Fruit fly (Drosophila melanogaster) whole organism, prepupa: ENCODE measurements around the gene vito.

ENCODE experiments used
- Blimp-1 ChIP-seq: fragments of 200-800 bp; sonication (Bioruptor generic); optimal IDR thresholded peaks from 3 replicates; lab custom pipeline; 2017; ENCODE audit warnings: missing biosample characterization, missing genetic modification characterization, mild to moderate bottlenecking, moderate library complexity, missing genetic modification reagents
- CG10669 ChIP-seq: fragments of 200-800 bp; sonication (Bioruptor generic); optimal IDR thresholded peaks from 3 replicates; lab custom pipeline; 2018; ENCODE audit warnings: missing biosample characterization, mild to moderate bottlenecking, missing genetic modification characterization, moderate library complexity
- CG11294 ChIP-seq: fragments of 200-800 bp; sonication (Bioruptor generic); IDR thresholded peaks from 2 replicates; pipeline ENCODE4 v1.3.6; 2022; ENCODE audit warnings: missing biosample characterization, missing genetic modification characterization
- CG11902 ChIP-seq: fragments of 200-800 bp; sonication (Bioruptor generic); optimal IDR thresholded peaks from 3 replicates; lab custom pipeline; 2016; ENCODE audit warnings: missing biosample characterization, missing genetic modification characterization
- CG15336 ChIP-seq: fragments of 200-800 bp; sonication (Bioruptor generic); IDR thresholded peaks from 2 replicates; pipeline ENCODE4 v1.3.6; 2022; ENCODE audit warnings: missing biosample characterization, missing genetic modification characterization
- CG1621 ChIP-seq: fragments of 200-800 bp; sonication (Bioruptor generic); optimal IDR thresholded peaks from 3 replicates; lab custom pipeline; 2018; ENCODE audit warnings: missing biosample characterization, mild to moderate bottlenecking, missing genetic modification characterization
- CG16779 ChIP-seq: fragments of 200-800 bp; sonication (Bioruptor generic); optimal IDR thresholded peaks from 3 replicates; lab custom pipeline; 2017; ENCODE audit warnings: missing biosample characterization, mild to moderate bottlenecking, missing genetic modification characterization
- CG3032 ChIP-seq: fragments of 200-800 bp; optimal IDR thresholded peaks from 2 replicates; lab custom pipeline; 2019; ENCODE audit warnings: missing biosample characterization, mild to moderate bottlenecking, missing genetic modification characterization, moderate library complexity
- CG31627 ChIP-seq: fragments of 200-800 bp; sonication (Bioruptor generic); optimal IDR thresholded peaks from 3 replicates; lab custom pipeline; 2016; ENCODE audit warnings: missing biosample characterization, missing genetic modification characterization
- CG32006 ChIP-seq: fragments of 200-800 bp; sonication (Bioruptor generic); optimal IDR thresholded peaks from 3 replicates; lab custom pipeline; 2017; ENCODE audit warnings: missing biosample characterization, mild to moderate bottlenecking, missing genetic modification characterization
- CG34406 ChIP-seq: fragments of 200-800 bp; sonication (Bioruptor generic); optimal IDR thresholded peaks from 3 replicates; lab custom pipeline; 2016; ENCODE audit warnings: missing biosample characterization, missing genetic modification characterization
- CG4318 ChIP-seq: fragments of 200-800 bp; sonication (Bioruptor generic); optimal IDR thresholded peaks from 3 replicates; lab custom pipeline; 2017; ENCODE audit warnings: missing biosample characterization, mild to moderate bottlenecking, missing genetic modification characterization
- CG6163 ChIP-seq: fragments of 200-800 bp; sonication (Bioruptor generic); IDR thresholded peaks from 3 replicates; pipeline ENCODE4 v1.3.6; 2022; ENCODE audit warnings: missing biosample characterization, missing genetic modification characterization
- CG6276 ChIP-seq: fragments of 200-800 bp; sonication (Bioruptor generic); optimal IDR thresholded peaks from 2 replicates; lab custom pipeline; 2017; ENCODE audit warnings: missing biosample characterization, mild to moderate bottlenecking, missing genetic modification characterization
- CG6808 ChIP-seq: fragments of 200-800 bp; sonication (Bioruptor generic); optimal IDR thresholded peaks from 3 replicates; lab custom pipeline; 2017; ENCODE audit warnings: missing biosample characterization, missing genetic modification characterization, mild to moderate bottlenecking, moderate library complexity, missing genetic modification reagents
- CG7368 ChIP-seq: fragments of 200-800 bp; sonication (Bioruptor generic); optimal IDR thresholded peaks from 3 replicates; lab custom pipeline; 2016; ENCODE audit warnings: missing biosample characterization, missing genetic modification characterization
- CG8119 ChIP-seq: fragments of 200-800 bp; sonication (Bioruptor generic); IDR thresholded peaks from 3 replicates; pipeline ENCODE4 v1.3.6; 2022; ENCODE audit warnings: missing biosample characterization, missing genetic modification characterization
- CG8632 ChIP-seq: fragments of 200-800 bp; sonication (Bioruptor generic); optimal IDR thresholded peaks from 3 replicates; lab custom pipeline; 2016; ENCODE audit warnings: missing biosample characterization, missing genetic modification characterization
- CG9139 ChIP-seq: fragments of 200-800 bp; sonication (Bioruptor generic); optimal IDR thresholded peaks from 3 replicates; lab custom pipeline; 2017; ENCODE audit warnings: missing biosample characterization, mild to moderate bottlenecking, missing genetic modification characterization
- Eip75B ChIP-seq: fragments of 200-800 bp; sonication (Bioruptor generic); optimal IDR thresholded peaks from 3 replicates; lab custom pipeline; 2016; ENCODE audit warnings: missing biosample characterization, missing genetic modification characterization
- Eip78C ChIP-seq: fragments of 200-800 bp; sonication (Bioruptor generic); peaks from one replicate; lab custom pipeline; 2016; ENCODE audit warnings: missing biosample characterization, missing genetic modification characterization
- Gug ChIP-seq: fragments of 200-800 bp; sonication (Bioruptor generic); IDR thresholded peaks from 2 replicates; pipeline ENCODE4 v1.3.6; 2022; ENCODE audit warnings: missing biosample characterization, missing genetic modification characterization
- Hr4 ChIP-seq: fragments of 200-800 bp; sonication (Bioruptor generic); optimal IDR thresholded peaks from 3 replicates; lab custom pipeline; 2016; ENCODE audit warnings: missing biosample characterization, missing genetic modification characterization
- Lpt ChIP-seq: fragments of 200-800 bp; sonication (Bioruptor generic); optimal IDR thresholded peaks from 3 replicates; lab custom pipeline; 2016; ENCODE audit warnings: missing biosample characterization, missing genetic modification characterization
- Met ChIP-seq: fragments of 200-800 bp; sonication (Bioruptor generic); optimal IDR thresholded peaks from 3 replicates; lab custom pipeline; 2016; ENCODE audit warnings: missing biosample characterization, missing genetic modification characterization
- OdsH ChIP-seq: fragments of 200-800 bp; sonication (Bioruptor generic); optimal IDR thresholded peaks from 3 replicates; lab custom pipeline; 2016; ENCODE audit warnings: missing biosample characterization, missing genetic modification characterization
- Smox ChIP-seq: fragments of 200-800 bp; sonication (Bioruptor generic); optimal IDR thresholded peaks from 3 replicates; lab custom pipeline; 2016; ENCODE audit warnings: missing biosample characterization, missing genetic modification characterization
- Sox102F ChIP-seq: fragments of 200-800 bp; sonication (Bioruptor generic); optimal IDR thresholded peaks from 2 replicates; lab custom pipeline; 2016; ENCODE audit warnings: missing biosample characterization, mild to moderate bottlenecking, missing genetic modification characterization
- Sox14 ChIP-seq: fragments of 200-800 bp; sonication (Bioruptor generic); optimal IDR thresholded peaks from 3 replicates; lab custom pipeline; 2016; ENCODE audit warnings: missing biosample characterization, missing genetic modification characterization
- Sox15 ChIP-seq: fragments of 200-800 bp; sonication (Bioruptor generic); optimal IDR thresholded peaks from 3 replicates; lab custom pipeline; 2016; ENCODE audit warnings: missing biosample characterization, missing genetic modification characterization
- acj6 ChIP-seq: fragments of 200-800 bp; sonication (Bioruptor generic); optimal IDR thresholded peaks from 3 replicates; lab custom pipeline; 2016; ENCODE audit warnings: missing biosample characterization, missing genetic modification characterization
- cyc ChIP-seq: fragments of 200-800 bp; sonication (Bioruptor generic); optimal IDR thresholded peaks from 3 replicates; lab custom pipeline; 2016; ENCODE audit warnings: missing biosample characterization, missing genetic modification characterization
- dac ChIP-seq: fragments of 200-800 bp; sonication (Bioruptor generic); optimal IDR thresholded peaks from 2 replicates; lab custom pipeline; 2017; ENCODE audit warnings: missing biosample characterization, mild to moderate bottlenecking, missing genetic modification characterization
- eg ChIP-seq: fragments of 200-800 bp; sonication (Bioruptor generic); IDR thresholded peaks from 3 replicates; pipeline ENCODE4 v1.3.6; 2022; ENCODE audit warnings: missing biosample characterization, missing genetic modification characterization
- esn ChIP-seq: fragments of 200-800 bp; sonication (Bioruptor generic); optimal IDR thresholded peaks from 2 replicates; lab custom pipeline; 2016; ENCODE audit warnings: missing biosample characterization, mild to moderate bottlenecking, missing genetic modification characterization, moderate library complexity
- fd59A ChIP-seq: fragments of 200-800 bp; sonication (Bioruptor generic); optimal IDR thresholded peaks from 2 replicates; lab custom pipeline; 2017; ENCODE audit warnings: missing biosample characterization, mild to moderate bottlenecking, missing genetic modification characterization, missing genetic modification reagents
- fkh ChIP-seq: fragments of 200-800 bp; sonication (Bioruptor generic); optimal IDR thresholded peaks from 3 replicates; lab custom pipeline; 2017; ENCODE audit warnings: missing biosample characterization, mild to moderate bottlenecking, missing genetic modification characterization, moderate library complexity
- net ChIP-seq: fragments of 200-800 bp; sonication (Bioruptor generic); optimal IDR thresholded peaks from 3 replicates; lab custom pipeline; 2016; ENCODE audit warnings: missing biosample characterization, missing genetic modification characterization
- pdm3 ChIP-seq: fragments of 200-800 bp; sonication (Bioruptor generic); optimal IDR thresholded peaks from 3 replicates; lab custom pipeline; 2016; ENCODE audit warnings: missing biosample characterization, missing genetic modification characterization
- spab ChIP-seq: fragments of 200-800 bp; sonication (Bioruptor generic); optimal IDR thresholded peaks from 2 replicates; lab custom pipeline; 2017; ENCODE audit warnings: missing biosample characterization, mild to moderate bottlenecking, missing genetic modification characterization, missing genetic modification reagents
- ss ChIP-seq, 2 experiments: fragments of 200-800 bp; sonication (Bioruptor generic); optimal IDR thresholded peaks; 2 replicates in 1 of 2; 3 replicates in 1 of 2; lab custom pipeline; 2017 to 2018; ENCODE audit warnings: mild to moderate bottlenecking in 2 of 2, missing biosample characterization in 2 of 2, missing genetic modification characterization in 2 of 2, moderate library complexity in 1 of 2
- svp ChIP-seq: fragments of 200-800 bp; sonication (Bioruptor generic); peaks from one replicate; lab custom pipeline; 2016; ENCODE audit warnings: missing biosample characterization, missing genetic modification characterization
- topi ChIP-seq: fragments of 200-800 bp; sonication (Bioruptor generic); optimal IDR thresholded peaks from 3 replicates; lab custom pipeline; 2016; ENCODE audit warnings: missing biosample characterization, missing genetic modification characterization
- vri ChIP-seq: fragments of 200-800 bp; sonication (Bioruptor generic); optimal IDR thresholded peaks from 3 replicates; lab custom pipeline; 2016; ENCODE audit warnings: missing biosample characterization, mild to moderate bottlenecking, missing genetic modification characterization

The vito gene

DNA sequence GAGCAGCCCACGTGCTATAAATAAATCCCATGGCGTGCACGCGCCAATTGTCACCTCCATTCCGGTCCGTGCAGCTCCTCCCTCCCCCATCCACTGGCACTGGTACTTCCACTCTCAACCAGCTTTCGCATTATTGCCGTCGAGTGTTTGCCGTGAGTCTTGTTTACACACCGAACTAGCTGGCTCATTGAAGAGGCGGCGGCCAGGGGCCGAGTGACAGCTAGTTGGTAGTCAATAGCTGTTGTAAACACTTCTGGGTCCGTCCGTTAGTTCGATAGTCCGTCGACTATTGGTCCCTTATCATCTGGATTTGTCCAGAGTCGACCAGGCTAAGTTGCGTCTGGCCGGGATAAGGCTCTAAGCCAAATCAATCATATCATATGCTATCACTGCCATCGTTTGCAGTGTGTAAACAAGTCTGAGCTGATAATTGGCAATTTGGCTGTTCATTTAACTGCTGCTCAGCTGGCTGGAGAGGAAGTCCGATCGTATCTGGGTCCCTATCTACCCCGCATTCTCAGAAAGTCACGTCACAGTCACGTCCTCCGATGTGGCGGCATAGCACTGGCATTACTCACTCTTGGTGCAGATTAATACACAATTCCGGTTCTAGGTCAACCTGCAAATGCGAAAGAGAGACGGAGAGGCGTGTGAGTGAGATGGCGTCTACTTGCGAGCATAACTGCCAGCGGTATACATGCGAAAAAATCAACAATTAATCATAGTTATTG is 30.4 kb upstream of the vito start (continued):
- no peak for TF ChIP-seq CG8632 (GFP tag; lab: Kevin White, UChicago)
- TF ChIP-seq Eip78C (GFP tag; lab: Kevin White, UChicago), result peak; percentile 2
- TF ChIP-seq CG11294, result no peak
- peak; percentile 60 for TF ChIP-seq Gug (GFP tag; lab: Robert Waterston, UW)
- no peak for TF ChIP-seq CG31627 (GFP tag; lab: Kevin White, UChicago)
- TF ChIP-seq cyc (GFP tag; lab: Kevin White, UChicago), result no peak
- no peak for TF ChIP-seq Met (GFP tag; lab: Kevin White, UChicago)
- no peak for TF ChIP-seq esn (GFP tag; lab: Kevin White, UChicago)
- peak; percentile 90 for TF ChIP-seq fkh (GFP tag; lab: Kevin White, UChicago)
- TF ChIP-seq CG15336 (GFP tag; lab: Robert Waterston, UW), result peak; percentile 42; the same call in 1 of the 2 replicates
- TF ChIP-seq Lpt (GFP tag; lab: Kevin White, UChicago), result no peak
- TF ChIP-seq CG8119 (GFP tag; lab: Robert Waterston, UW), result peak; percentile 34; the same call in 1 of the 3 replicates
- peak; percentile 44 for TF ChIP-seq CG6808 (GFP tag; lab: Kevin White, UChicago)
- TF ChIP-seq pdm3, result no peak
- TF ChIP-seq fd59A (GFP tag; lab: Kevin White, UChicago), result peak; percentile 27
- no peak for TF ChIP-seq Sox102F
- no peak for TF ChIP-seq CG34406 (GFP tag; lab: Kevin White, UChicago)
- TF ChIP-seq spab (GFP tag; lab: Kevin White, UChicago), result peak; percentile 44

DNA sequence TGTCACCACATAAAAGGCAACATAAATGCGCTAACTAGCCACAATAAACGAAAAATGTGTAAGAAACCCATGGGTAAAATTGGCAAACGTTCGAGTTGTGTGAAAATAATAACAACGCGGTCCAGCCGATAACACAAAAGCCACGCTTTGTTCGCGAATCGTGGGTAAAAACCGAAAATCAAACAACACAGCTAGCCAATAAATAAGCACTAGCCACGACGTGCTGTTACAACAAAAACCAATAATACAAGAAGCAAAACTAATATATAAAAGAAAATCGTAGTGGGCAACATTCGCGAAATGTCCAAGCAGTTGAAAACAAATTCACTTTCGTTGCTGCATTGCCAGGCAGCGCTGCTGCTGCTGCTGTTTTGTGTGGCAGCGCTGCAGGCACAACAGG is 25.6 kb upstream of the vito start, which contains the start of gene CG42272:
Gene CG42272 (plus strand): TSS at position 301 of the 400 bp plus-strand sequence.
- no peak for TF ChIP-seq Eip75B (GFP tag; lab: Kevin White, UChicago)
- TF ChIP-seq Smox (GFP tag; lab: Kevin White, UChicago), result no peak
- TF ChIP-seq spab (GFP tag; lab: Kevin White, UChicago), result no peak
- no peak for TF ChIP-seq OdsH
- no peak for TF ChIP-seq CG1621 (tag; lab: Kevin White, UChicago)
- TF ChIP-seq CG11902 (GFP tag; lab: Kevin White, UChicago), result no peak

DNA sequence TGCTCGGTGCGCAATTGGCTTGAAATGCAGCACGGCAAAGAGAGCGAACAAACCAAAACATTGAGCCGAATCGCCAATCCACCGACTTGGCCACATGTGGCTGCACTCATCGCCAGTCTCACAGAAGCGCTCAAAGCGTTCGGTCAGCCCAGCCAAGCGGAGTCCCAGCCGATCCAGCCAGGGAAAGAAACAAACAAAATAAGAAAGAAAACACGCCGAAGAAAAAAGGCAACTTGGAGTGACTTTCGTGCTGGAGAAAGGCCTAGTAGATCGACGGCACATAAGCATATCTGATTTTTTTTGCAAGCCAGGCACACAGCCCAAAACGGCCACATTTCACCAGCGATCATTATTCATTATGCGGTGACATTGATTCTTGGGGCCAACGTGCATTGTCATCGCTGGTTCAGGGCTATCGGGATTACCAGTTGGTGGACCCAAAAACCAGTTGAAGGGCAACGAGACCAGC is 25.0 kb upstream of the vito start:
- no peak for TF ChIP-seq Hr4 (GFP tag; lab: Kevin White, UChicago)
- peak; percentile 46; the same call in 1 of the 3 replicates for TF ChIP-seq CG8119 (GFP tag; lab: Robert Waterston, UW)
- TF ChIP-seq Gug (GFP tag; lab: Robert Waterston, UW), result no peak
- TF ChIP-seq spab (GFP tag; lab: Kevin White, UChicago), result no peak
- no peak for TF ChIP-seq net
- no peak for TF ChIP-seq Smox (GFP tag; lab: Kevin White, UChicago)
- TF ChIP-seq cyc (GFP tag; lab: Kevin White, UChicago), result no peak
- no peak for TF ChIP-seq ss (GFP tag; optimal IDR thresholded peaks at IDR 0.05; lab: Kevin White, UChicago)
- TF ChIP-seq Sox15 (GFP tag; lab: Kevin White, UChicago), result no peak
- TF ChIP-seq Eip78C (GFP tag; lab: Kevin White, UChicago), result peak; percentile 78
- peak; percentile 32 for TF ChIP-seq Lpt (GFP tag; lab: Kevin White, UChicago)
- no peak for TF ChIP-seq dac (GFP tag; lab: Kevin White, UChicago)
- no peak for TF ChIP-seq Blimp-1 (GFP tag; lab: Kevin White, UChicago)
- TF ChIP-seq svp, result no peak
- TF ChIP-seq CG4318 (GFP tag; lab: Kevin White, UChicago), result no peak
- TF ChIP-seq CG15336 (GFP tag; lab: Robert Waterston, UW), result peak; percentile 63
- peak; percentile 24 for TF ChIP-seq CG1621 (tag; lab: Kevin White, UChicago)
- no peak for TF ChIP-seq CG11902 (GFP tag; lab: Kevin White, UChicago)
- no peak for TF ChIP-seq CG16779 (tag; lab: Kevin White, UChicago)
- TF ChIP-seq CG32006, result no peak
- TF ChIP-seq eg (GFP tag; lab: Robert Waterston, UW), result peak; percentile 51; the same call in 1 of the 3 replicates
- no peak for TF ChIP-seq acj6
- TF ChIP-seq topi, result no peak
- TF ChIP-seq CG6163 (GFP tag; lab: Robert Waterston, UW), result no peak
- TF ChIP-seq CG6276 (GFP tag; lab: Kevin White, UChicago), result peak; percentile 61
- TF ChIP-seq CG8632 (GFP tag; lab: Kevin White, UChicago), result no peak
- no peak for TF ChIP-seq CG3032
- no peak for TF ChIP-seq CG10669 (GFP tag; lab: Kevin White, UChicago)
- TF ChIP-seq CG31627 (GFP tag; lab: Kevin White, UChicago), result no peak
- TF ChIP-seq CG9139, result no peak
- TF ChIP-seq CG7368, result no peak
- peak; percentile 59 for TF ChIP-seq Eip75B (GFP tag; lab: Kevin White, UChicago)
- TF ChIP-seq CG34406 (GFP tag; lab: Kevin White, UChicago), result peak; percentile 8
- TF ChIP-seq Sox14, result no peak
- TF ChIP-seq vri, result no peak
- no peak for TF ChIP-seq pdm3
